Fruit fly (Drosophila melanogaster): Measurements from ENCODE around the gene CG42458.

The CG42458 gene

DNA sequence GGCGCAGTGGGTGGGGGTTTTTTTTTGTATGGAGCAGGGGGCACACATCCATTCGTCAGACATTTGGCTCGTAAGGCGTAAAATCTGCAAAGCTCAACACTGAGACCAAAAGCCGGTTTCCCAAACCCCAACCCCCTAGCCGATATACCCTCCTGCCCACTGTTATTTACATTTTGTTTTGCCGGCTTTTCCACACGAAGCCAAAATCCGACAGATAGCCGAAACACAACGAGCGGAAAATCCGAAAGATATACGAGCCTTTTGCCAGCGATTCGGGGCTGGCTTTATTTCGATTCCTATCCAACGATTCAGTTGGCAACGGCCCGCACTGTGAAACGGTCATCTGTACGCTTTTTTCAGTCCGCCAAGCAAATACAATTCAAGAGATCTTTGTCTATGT lies at the start of gene CG42458:
TSS of gene CG42458 (plus strand) at position 311 of the 400 bp plus-strand sequence.
- 0 out of 4 replicates have a peak, but pooled peaks have one; percentile 33 for TF ChIP-seq chinmo (GFP tag; IDR thresholded peaks at IDR 0.05; ENCODE audit: partially characterized antibody)
- no peak for TF ChIP-seq gem (tag; optimal IDR thresholded peaks at IDR 0.05)
- TF ChIP-seq Fer1 (GFP tag; optimal IDR thresholded peaks at IDR 0.05), result peak; percentile 27
- no peak for TF ChIP-seq shn (GFP tag; optimal IDR thresholded peaks at IDR 0.05)
- peak; percentile 94 for TF ChIP-seq abd-A (tag; optimal IDR thresholded peaks at IDR 0.05)
- peak; percentile 16; the same call in 1 of the 2 replicates for TF ChIP-seq amos (GFP tag; IDR thresholded peaks at IDR 0.05; ENCODE audit: partially characterized antibody)
- no peak for TF ChIP-seq CG15011 (GFP tag; optimal IDR thresholded peaks at IDR 0.05)
- TF ChIP-seq CG8290 (GFP tag; optimal IDR thresholded peaks at IDR 0.05), result no peak
- peak in 1 of 2 experiments; percentile 29 for TF ChIP-seq CG8290 (tag; optimal IDR thresholded peaks at IDR 0.05)
- TF ChIP-seq Dip3 (GFP tag; optimal IDR thresholded peaks at IDR 0.05), result no peak
- no peak for TF ChIP-seq usp (GFP tag; optimal IDR thresholded peaks at IDR 0.05)
- peak; percentile 1 for TF ChIP-seq CG12071 (GFP tag; optimal IDR thresholded peaks at IDR 0.05)
- peak; percentile 35 for TF ChIP-seq CG12769 (tag; optimal IDR thresholded peaks at IDR 0.05)
- TF ChIP-seq lab (GFP tag; optimal IDR thresholded peaks at IDR 0.05), result peak; percentile 13
- no peak for TF ChIP-seq CG4820 (GFP tag; optimal IDR thresholded peaks at IDR 0.05)
- TF ChIP-seq CG10654 (GFP tag; optimal IDR thresholded peaks at IDR 0.05), result no peak
- no peak for TF ChIP-seq Dp (GFP tag; optimal IDR thresholded peaks at IDR 0.05)
- no peak for TF ChIP-seq CG11456 (GFP tag; IDR thresholded peaks at IDR 0.05)
- no peak for TF ChIP-seq sima (GFP tag; optimal IDR thresholded peaks at IDR 0.05)
- no peak for TF ChIP-seq Optix (GFP tag; IDR thresholded peaks at IDR 0.05)
- no peak for TF ChIP-seq CG5245 (GFP tag; optimal IDR thresholded peaks at IDR 0.05)
- TF ChIP-seq Sry-δ (GFP tag; optimal IDR thresholded peaks at IDR 0.05), result no peak
- no peak for TF ChIP-seq toy (GFP tag; IDR thresholded peaks at IDR 0.05)
- TF ChIP-seq Rfx (GFP tag; IDR thresholded peaks at IDR 0.05), result peak; percentile 46
- no peak for TF ChIP-seq NFAT (GFP tag; IDR thresholded peaks at IDR 0.05)
- TF ChIP-seq maf-S (GFP tag; optimal IDR thresholded peaks at IDR 0.05), result no peak
- TF ChIP-seq CG2199 (GFP tag; IDR thresholded peaks at IDR 0.05), result no peak
- TF ChIP-seq Nf-YB (GFP tag; optimal IDR thresholded peaks at IDR 0.05), result peak; percentile 54
- TF ChIP-seq yki (optimal IDR thresholded peaks at IDR 0.05), result no peak
- TF ChIP-seq pnt (GFP tag; optimal IDR thresholded peaks at IDR 0.05), result no peak
- TF ChIP-seq CG11398 (GFP tag; optimal IDR thresholded peaks at IDR 0.05), result no peak
- no peak for TF ChIP-seq bab2 (GFP tag; optimal IDR thresholded peaks at IDR 0.05)
- TF ChIP-seq CG11695 (GFP tag; IDR thresholded peaks at IDR 0.05), result no peak
- peak; percentile 23 for TF ChIP-seq caup (GFP tag; optimal IDR thresholded peaks at IDR 0.05; ENCODE audit: severe bottlenecking)
- no peak for TF ChIP-seq NC2α (GFP tag; optimal IDR thresholded peaks at IDR 0.05)
- no peak for TF ChIP-seq CG2875 (GFP tag; optimal IDR thresholded peaks at IDR 0.05)
- no peak for TF ChIP-seq MTF-1 (GFP tag; optimal IDR thresholded peaks at IDR 0.05; ENCODE audit: borderline replicate concordance)
- TF ChIP-seq Nf-YC (tag; optimal IDR thresholded peaks at IDR 0.05), result peak; percentile 85
- no peak for TF ChIP-seq disco-r (GFP tag; optimal IDR thresholded peaks at IDR 0.05)
- peak; percentile 77 for TF ChIP-seq crol (GFP tag; IDR thresholded peaks at IDR 0.05)
- no peak for TF ChIP-seq CG16815 (GFP tag; optimal IDR thresholded peaks at IDR 0.05)
- no peak for TF ChIP-seq dpn (GFP tag; optimal IDR thresholded peaks at IDR 0.05)
- no peak for TF ChIP-seq CG17361 (GFP tag; IDR thresholded peaks at IDR 0.05)
- peak; percentile 84 for TF ChIP-seq CG13894 (tag; optimal IDR thresholded peaks at IDR 0.05)
- no peak; the same call in 2 of the 3 replicates for TF ChIP-seq CG34422 (GFP tag; IDR thresholded peaks at IDR 0.05)
- TF ChIP-seq CG18599 (GFP tag; optimal IDR thresholded peaks at IDR 0.05), result peak; percentile 34
- no peak for TF ChIP-seq CG14667 (GFP tag; IDR thresholded peaks at IDR 0.05)
- TF ChIP-seq fd96Cb (tag; optimal IDR thresholded peaks at IDR 0.05), result no peak
- TF ChIP-seq Bgb (GFP tag; IDR thresholded peaks at IDR 0.05; ENCODE audit: partially characterized antibody), result peak; percentile 16; the same call in 1 of the 2 replicates
- TF ChIP-seq CG17829 (tag; optimal IDR thresholded peaks at IDR 0.05), result no peak
- no peak for TF ChIP-seq tio (GFP tag; optimal IDR thresholded peaks at IDR 0.05)
- no peak for TF ChIP-seq CG17359 (tag; optimal IDR thresholded peaks at IDR 0.05)
